Fruit fly (Drosophila melanogaster) whole organism, embryonic: ENCODE results near the gene Sry-alpha.
A peak's percentile ranks its signal among the peaks of the same experiment; 100 is the strongest.

Source experiments
- Bdp1 ChIP-seq: fragments of 200-800 bp; sonication (Bioruptor generic); optimal IDR thresholded peaks from 3 replicates; lab custom pipeline; 2016; ENCODE audit warnings: missing biosample characterization, missing genetic modification characterization
- CG10274 ChIP-seq: fragments of 200-800 bp; sonication (Bioruptor generic); optimal IDR thresholded peaks from 3 replicates; lab custom pipeline; 2017; ENCODE audit warnings: missing biosample characterization, mild to moderate bottlenecking, missing genetic modification characterization
- CG10462 ChIP-seq: fragments of 200-800 bp; sonication (Bioruptor generic); optimal IDR thresholded peaks from 2 replicates; lab custom pipeline; 2016; ENCODE audit warnings: missing biosample characterization, missing genetic modification characterization
- CG10543 ChIP-seq: fragments of 200-800 bp; sonication (Bioruptor generic); optimal IDR thresholded peaks from 3 replicates; lab custom pipeline; 2017; ENCODE audit warnings: missing biosample characterization, mild to moderate bottlenecking, missing genetic modification characterization, moderate library complexity
- CG10959 ChIP-seq: fragments of 200-800 bp; sonication (Bioruptor generic); IDR thresholded peaks from 2 replicates; pipeline ENCODE4 v1.3.6; 2022; ENCODE audit warnings: missing biosample characterization, missing genetic modification characterization
- CG10979 ChIP-seq: fragments of 200-800 bp; sonication (Bioruptor generic); optimal IDR thresholded peaks from 2 replicates; lab custom pipeline; 2018; ENCODE audit warnings: missing biosample characterization, mild to moderate bottlenecking, missing genetic modification characterization, moderate library complexity
- CG11093 ChIP-seq: fragments of 200-800 bp; sonication (Bioruptor generic); IDR thresholded peaks from 3 replicates; pipeline ENCODE4 v1.3.6; 2022; ENCODE audit warnings: missing biosample characterization, missing genetic modification characterization
- CG11504 ChIP-seq: fragments of 200-800 bp; sonication (Bioruptor generic); optimal IDR thresholded peaks from 3 replicates; lab custom pipeline; 2019; ENCODE audit warnings: missing biosample characterization, mild to moderate bottlenecking, missing genetic modification characterization, moderate library complexity
- CG12155 ChIP-seq: fragments of 200-800 bp; sonication (Bioruptor generic); optimal IDR thresholded peaks from 3 replicates; lab custom pipeline; 2016; ENCODE audit warnings: missing biosample characterization, missing genetic modification characterization
- CG12219 ChIP-seq: fragments of 200-800 bp; sonication (Bioruptor generic); optimal IDR thresholded peaks from 3 replicates; lab custom pipeline; 2018; ENCODE audit warnings: missing biosample characterization, mild to moderate bottlenecking, missing genetic modification characterization
- CG12744 ChIP-seq: fragments of 200-800 bp; sonication (Bioruptor generic); optimal IDR thresholded peaks from 2 replicates; lab custom pipeline; 2016; ENCODE audit warnings: missing biosample characterization, missing genetic modification characterization
- CG12942 ChIP-seq: fragments of 200-800 bp; sonication (Bioruptor generic); optimal IDR thresholded peaks from 3 replicates; lab custom pipeline; 2016; ENCODE audit warnings: missing biosample characterization, missing genetic modification characterization
- CG14050 ChIP-seq: fragments of 200-800 bp; sonication (Bioruptor generic); IDR thresholded peaks from 3 replicates; pipeline ENCODE4 v1.3.6; 2022; ENCODE audit warnings: missing biosample characterization, missing genetic modification characterization
- CG15269 ChIP-seq: fragments of 200-800 bp; sonication (Bioruptor generic); optimal IDR thresholded peaks from 2 replicates; lab custom pipeline; 2018; ENCODE audit warnings: missing biosample characterization, mild to moderate bottlenecking, missing genetic modification characterization, moderate library complexity
- CG17359 ChIP-seq: fragments of 200-800 bp; sonication (Bioruptor generic); optimal IDR thresholded peaks from 3 replicates; lab custom pipeline; 2018; ENCODE audit warnings: missing biosample characterization, mild to moderate bottlenecking, missing genetic modification characterization, moderate library complexity
- CG3065 ChIP-seq: fragments of 200-800 bp; sonication (Bioruptor generic); optimal IDR thresholded peaks from 2 replicates; lab custom pipeline; 2016; ENCODE audit warnings: missing biosample characterization, missing genetic modification characterization
- CG32772 ChIP-seq: fragments of 200-800 bp; sonication (Bioruptor generic); IDR thresholded peaks from 2 replicates; pipeline ENCODE4 v1.3.6; 2022; ENCODE audit warnings: missing biosample characterization, missing genetic modification characterization
- CG33213 ChIP-seq: fragments of 200-800 bp; sonication (Bioruptor generic); optimal IDR thresholded peaks from 3 replicates; lab custom pipeline; 2016; ENCODE audit warnings: missing biosample characterization, missing genetic modification characterization
- CG4820 ChIP-seq: fragments of 200-800 bp; sonication (Bioruptor generic); optimal IDR thresholded peaks from 3 replicates; lab custom pipeline; 2016; ENCODE audit warnings: missing biosample characterization, missing genetic modification characterization
- Camta ChIP-seq: fragments of 200-800 bp; sonication (Bioruptor generic); optimal IDR thresholded peaks from 2 replicates; lab custom pipeline; 2016; ENCODE audit warnings: missing biosample characterization, missing genetic modification characterization
- CoRest ChIP-seq: fragments of 200-800 bp; sonication (Bioruptor generic); optimal IDR thresholded peaks from 3 replicates; lab custom pipeline; 2018; ENCODE audit warnings: missing biosample characterization, mild to moderate bottlenecking, missing genetic modification characterization, moderate library complexity
- H2.0 ChIP-seq: fragments of 200-800 bp; sonication (Bioruptor generic); IDR thresholded peaks from 2 replicates; pipeline ENCODE4 v1.3.6; 2022; ENCODE audit warnings: missing biosample characterization, missing genetic modification characterization
- HHEX ChIP-seq: fragments of 200-800 bp; sonication (Bioruptor generic); optimal IDR thresholded peaks from 3 replicates; lab custom pipeline; 2017; ENCODE audit warnings: missing biosample characterization, mild to moderate bottlenecking, missing genetic modification characterization, missing genetic modification reagents
- Hmr ChIP-seq: fragments of 200-800 bp; sonication (Bioruptor generic); optimal IDR thresholded peaks from 3 replicates; lab custom pipeline; 2017; ENCODE audit warnings: mild to moderate bottlenecking, missing biosample characterization, missing genetic modification reagents, missing genetic modification characterization
- Hmx ChIP-seq: fragments of 200-800 bp; sonication (Bioruptor generic); optimal IDR thresholded peaks from 2 replicates; lab custom pipeline; 2016; ENCODE audit warnings: missing biosample characterization, missing genetic modification characterization
- Hr78 ChIP-seq, 2 experiments: fragments of 200-800 bp in 1 of 2; fragments of >200 bp in 1 of 2; sonication (Bioruptor generic) in 1 of 2; optimal IDR thresholded peaks; 2 replicates each; lab custom pipeline; 2017 to 2019; ENCODE audit warnings: missing biosample characterization in 2 of 2, missing genetic modification characterization in 2 of 2, mild to moderate bottlenecking in 1 of 2, moderate library complexity in 1 of 2
- MBD-R2 ChIP-seq: fragments of 200-800 bp; sonication (Bioruptor generic); IDR thresholded peaks from 2 replicates; pipeline ENCODE4 v1.3.6; 2022; ENCODE audit warnings: missing biosample characterization, missing genetic modification characterization
- Nf-YA ChIP-seq: fragments of 200-800 bp; sonication (Bioruptor generic); IDR thresholded peaks from 2 replicates; pipeline ENCODE4 v1.3.6; 2022; ENCODE audit warnings: missing biosample characterization, missing genetic modification characterization
- Side ChIP-seq: fragments of 200-800 bp; sonication (Bioruptor generic); optimal IDR thresholded peaks from 2 replicates; lab custom pipeline; 2016; ENCODE audit warnings: missing biosample characterization, missing genetic modification characterization
- Xbp1 ChIP-seq: fragments of 200-800 bp; sonication (Bioruptor generic); optimal IDR thresholded peaks from 3 replicates; lab custom pipeline; 2016; ENCODE audit warnings: missing biosample characterization, mild to moderate bottlenecking, missing genetic modification characterization
- Xrp1 ChIP-seq: fragments of 200-800 bp; sonication (Bioruptor generic); IDR thresholded peaks from 2 replicates; pipeline ENCODE4 v1.3.6; 2022; ENCODE audit warnings: missing biosample characterization, missing genetic modification characterization
- az2 ChIP-seq: fragments of 200-800 bp; sonication (Bioruptor generic); optimal IDR thresholded peaks from 3 replicates; lab custom pipeline; 2016; ENCODE audit warnings: missing biosample characterization, missing genetic modification characterization
- bowl ChIP-seq: fragments of 200-800 bp; sonication (Bioruptor generic); IDR thresholded peaks from 2 replicates; pipeline ENCODE4 v1.3.6; 2022; ENCODE audit warnings: missing biosample characterization, missing genetic modification characterization
- cg ChIP-seq: fragments of 200-800 bp; sonication (Bioruptor generic); optimal IDR thresholded peaks from 3 replicates; lab custom pipeline; 2019; ENCODE audit warnings: missing biosample characterization, mild to moderate bottlenecking, missing genetic modification characterization, moderate library complexity
- crc ChIP-seq: fragments of 200-800 bp; sonication (Bioruptor generic); optimal IDR thresholded peaks from 2 replicates; lab custom pipeline; 2016; ENCODE audit warnings: missing biosample characterization, missing genetic modification characterization
- dm ChIP-seq: fragments of 200-800 bp; sonication (Bioruptor generic); optimal IDR thresholded peaks from 3 replicates; lab custom pipeline; 2016; ENCODE audit warnings: missing biosample characterization, missing genetic modification characterization
- dysf ChIP-seq: fragments of 200-800 bp; sonication (Bioruptor generic); IDR thresholded peaks from 3 replicates; pipeline ENCODE4 v1.3.6; 2022; ENCODE audit warnings: missing biosample characterization, missing genetic modification characterization
- fu2 ChIP-seq: fragments of 200-800 bp; sonication (Bioruptor generic); optimal IDR thresholded peaks from 2 replicates; lab custom pipeline; 2016; ENCODE audit warnings: missing biosample characterization, missing genetic modification characterization
- gem ChIP-seq: fragments of 200-800 bp; sonication (Bioruptor generic); optimal IDR thresholded peaks from 2 replicates; lab custom pipeline; 2019; ENCODE audit warnings: missing biosample characterization, mild to moderate bottlenecking, missing genetic modification characterization, moderate library complexity
- grau ChIP-seq: fragments of 200-800 bp; optimal IDR thresholded peaks from 3 replicates; lab custom pipeline; 2019; ENCODE audit warnings: missing biosample characterization, mild to moderate bottlenecking, missing genetic modification characterization, moderate library complexity
- jigr1 ChIP-seq: fragments of 200-800 bp; sonication (Bioruptor generic); IDR thresholded peaks from 3 replicates; pipeline ENCODE4 v1.3.6; 2022; ENCODE audit warnings: missing biosample characterization, missing genetic modification characterization
- maf-S ChIP-seq: fragments of 200-800 bp; sonication (Bioruptor generic); optimal IDR thresholded peaks from 2 replicates; lab custom pipeline; 2016; ENCODE audit warnings: missing biosample characterization, missing genetic modification characterization
- mld ChIP-seq: fragments of 200-800 bp; sonication (Bioruptor generic); IDR thresholded peaks from 3 replicates; pipeline ENCODE4 v1.3.6; 2022; ENCODE audit warnings: missing biosample characterization, missing genetic modification characterization; ENCODE audit not compliant: partially characterized antibody
- nau ChIP-seq: fragments of 200-800 bp; sonication (Bioruptor generic); optimal IDR thresholded peaks from 3 replicates; lab custom pipeline; 2017; ENCODE audit warnings: missing biosample characterization, mild to moderate bottlenecking, missing genetic modification characterization, missing genetic modification reagents
- nerfin-2 ChIP-seq: fragments of 200-800 bp; sonication (Bioruptor generic); IDR thresholded peaks from 2 replicates; pipeline ENCODE4 v1.3.6; 2022; ENCODE audit warnings: missing biosample characterization, missing genetic modification characterization; ENCODE audit not compliant: partially characterized antibody
- odd ChIP-seq: fragments of 200-800 bp; sonication (Bioruptor generic); optimal IDR thresholded peaks from 2 replicates; lab custom pipeline; 2017; ENCODE audit warnings: missing biosample characterization, mild to moderate bottlenecking, missing genetic modification characterization
- pan ChIP-seq, 4 experiments: fragments of >200 bp in 3 of 4; fragments of 200-800 bp in 1 of 4; sonication (Bioruptor generic) in 1 of 4; optimal IDR thresholded peaks in 3 of 4; IDR thresholded peaks in 1 of 4; 2 replicates each; pipeline versions ENCODE4 v1.3.6 to Lab custom; 2017 to 2022; ENCODE audit warnings: missing biosample characterization in 2 of 4, missing genetic modification characterization in 2 of 4, mixed read lengths in 1 of 4
- slp2 ChIP-seq: fragments of 200-800 bp; sonication (Bioruptor generic); optimal IDR thresholded peaks from 2 replicates; lab custom pipeline; 2016; ENCODE audit warnings: missing biosample characterization, missing genetic modification characterization
- sr ChIP-seq: fragments of 200-800 bp; sonication (Bioruptor generic); IDR thresholded peaks from 3 replicates; pipeline ENCODE4 v1.3.6; 2022; ENCODE audit warnings: missing biosample characterization, missing genetic modification characterization
- stc ChIP-seq: fragments of 200-800 bp; sonication (Bioruptor generic); IDR thresholded peaks from 2 replicates; pipeline ENCODE4 v1.3.6; 2022; ENCODE audit warnings: missing biosample characterization, missing genetic modification characterization
- unpg ChIP-seq: fragments of 200-800 bp; sonication (Bioruptor generic); optimal IDR thresholded peaks from 3 replicates; lab custom pipeline; 2018; ENCODE audit warnings: missing biosample characterization, mild to moderate bottlenecking, missing genetic modification characterization, moderate library complexity

The Sry-alpha gene

DNA sequence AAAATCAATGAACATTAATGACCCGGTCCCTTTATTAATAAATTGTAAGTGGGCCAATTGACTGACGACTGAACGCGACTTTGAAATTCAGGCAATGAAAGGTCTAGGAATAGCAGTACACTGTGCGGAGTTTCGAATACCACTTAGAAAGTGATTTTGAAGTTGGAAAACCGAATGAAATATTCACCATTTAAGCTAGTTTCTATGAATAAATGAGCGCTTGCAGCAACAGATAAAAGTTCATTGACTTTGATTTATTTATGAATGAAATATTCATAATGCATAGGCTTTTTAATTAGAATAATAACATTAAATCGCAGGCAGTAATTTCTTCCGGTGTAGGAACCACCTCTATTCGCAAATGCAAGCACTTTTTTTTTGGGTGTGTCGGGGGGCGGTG lies 18.5 kb upstream of the Sry-alpha start (continued):
- TF ChIP-seq CG11504: peak; percentile 53
- TF ChIP-seq nau (GFP tag; lab: Kevin White, UChicago): no peak
- 0 out of 3 replicates have a peak, but pooled peaks have one; percentile 21 for TF ChIP-seq jigr1 (GFP tag; lab: Robert Waterston, UW)
- no peak for TF ChIP-seq odd (GFP tag; lab: Kevin White, UChicago)
- TF ChIP-seq CG10959: no peak
- TF ChIP-seq stc (GFP tag; lab: Robert Waterston, UW): peak; percentile 9; the same call in 1 of the 2 replicates
- no peak for TF ChIP-seq pan (optimal IDR thresholded peaks at IDR 0.05; lab: Kevin White, UChicago)
- TF ChIP-seq pan (GFP tag; optimal IDR thresholded peaks at IDR 0.05 in 1 of 2, IDR thresholded peaks at IDR 0.05 in 1 of 2): peak in 1 of 2 experiments; percentile 29
- no peak for TF ChIP-seq CG12219 (GFP tag; lab: Kevin White, UChicago)
- peak; percentile 10 for TF ChIP-seq CG12155 (GFP tag; lab: Kevin White, UChicago)
- no peak for TF ChIP-seq CG11093 (GFP tag; lab: Robert Waterston, UW)
- TF ChIP-seq slp2 (GFP tag; lab: Kevin White, UChicago): no peak
- TF ChIP-seq CG17359 (tag; lab: Kevin White, UChicago): peak; percentile 22
- no peak for TF ChIP-seq HHEX
- no peak for TF ChIP-seq dm (GFP tag; lab: Kevin White, UChicago)
- no peak for TF ChIP-seq fu2
- no peak for TF ChIP-seq CG32772
- TF ChIP-seq unpg (GFP tag; lab: Kevin White, UChicago): peak; percentile 33
- peak; percentile 23 for TF ChIP-seq grau (tag; lab: Kevin White, UChicago)
- peak; percentile 59; the same call in 1 of the 3 replicates for TF ChIP-seq dysf (GFP tag; lab: Robert Waterston, UW)
- TF ChIP-seq bowl (GFP tag; lab: Robert Waterston, UW): no peak
- no peak for TF ChIP-seq Side
- peak; percentile 6 for TF ChIP-seq CoRest (tag; lab: Kevin White, UChicago)
- no peak for TF ChIP-seq Camta (GFP tag; lab: Kevin White, UChicago)
- no peak for TF ChIP-seq Hmr (GFP tag; lab: Kevin White, UChicago)
- no peak for TF ChIP-seq H2.0 (GFP tag; lab: Robert Waterston, UW)
- no peak for TF ChIP-seq MBD-R2 (GFP tag; lab: Robert Waterston, UW)
- TF ChIP-seq Bdp1 (GFP tag; lab: Kevin White, UChicago): no peak
- no peak for TF ChIP-seq mld (GFP tag; lab: Robert Waterston, UW)
- peak; percentile 10 for TF ChIP-seq CG10979 (tag; lab: Kevin White, UChicago)
- no peak for TF ChIP-seq CG33213 (GFP tag; lab: Kevin White, UChicago)
- no peak for TF ChIP-seq CG12744 (GFP tag; lab: Kevin White, UChicago)
- TF ChIP-seq gem: no peak
- no peak for TF ChIP-seq cg
- peak; percentile 48; the same call in 1 of the 2 replicates for TF ChIP-seq Xrp1 (GFP tag; lab: Robert Waterston, UW)
- no peak for TF ChIP-seq Nf-YA (GFP tag; lab: Robert Waterston, UW)
- no peak for TF ChIP-seq maf-S
- no peak for TF ChIP-seq nerfin-2
- no peak for TF ChIP-seq Hmx
- TF ChIP-seq crc: no peak
- peak; percentile 29 for TF ChIP-seq Xbp1 (GFP tag; lab: Kevin White, UChicago)
- no peak for TF ChIP-seq CG10274
- no peak for TF ChIP-seq CG4820 (GFP tag; lab: Kevin White, UChicago)
- peak; percentile 32 for TF ChIP-seq CG15269 (tag; lab: Kevin White, UChicago)
- TF ChIP-seq CG14050 (GFP tag; lab: Robert Waterston, UW): no peak
- TF ChIP-seq sr (GFP tag; lab: Robert Waterston, UW): no peak
- no peak for TF ChIP-seq Hr78 (GFP tag; optimal IDR thresholded peaks at IDR 0.05; lab: Kevin White, UChicago)
- no peak for TF ChIP-seq CG12942
- peak; percentile 3 for TF ChIP-seq az2 (GFP tag; lab: Kevin White, UChicago)
- TF ChIP-seq CG10543 (GFP tag; lab: Kevin White, UChicago): no peak
- TF ChIP-seq CG10462: no peak
- no peak for TF ChIP-seq CG3065 (GFP tag; lab: Kevin White, UChicago)
